Fruit fly (Drosophila melanogaster): ENCODE results near the gene Atg8a.

Atg8a gene

DNA sequence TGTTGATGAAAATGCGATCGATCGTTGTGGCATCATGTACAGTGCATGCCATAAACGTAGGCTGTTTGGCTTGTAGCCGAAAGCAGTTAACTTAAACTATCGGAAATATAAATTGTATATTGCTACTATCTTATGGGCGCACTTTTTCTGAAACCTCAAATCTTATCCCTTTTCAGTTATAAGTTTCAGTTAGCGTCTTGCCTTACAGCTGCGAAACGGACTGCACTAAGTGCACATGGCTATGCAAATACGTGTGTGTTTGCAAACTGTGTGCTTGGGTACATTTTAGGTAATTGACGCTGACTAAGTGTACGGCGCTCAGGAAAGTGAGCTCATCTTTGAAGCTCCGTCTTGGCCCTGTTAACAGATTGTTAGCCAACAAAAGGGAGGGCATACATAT lies 7.6 kb upstream of the Atg8a start:
- peak; percentile 17 for TF ChIP-seq Eip75B (GFP tag; optimal IDR thresholded peaks at IDR 0.05)
- peak; percentile 64 for TF ChIP-seq topi (GFP tag; optimal IDR thresholded peaks at IDR 0.05)
- TF ChIP-seq CG34406 (GFP tag; optimal IDR thresholded peaks at IDR 0.05) = peak; percentile 17
- TF ChIP-seq CG3032 (tag; optimal IDR thresholded peaks at IDR 0.05) = peak; percentile 21
- TF ChIP-seq CG15336 (GFP tag; IDR thresholded peaks at IDR 0.05) = peak; percentile 81
- no peak for TF ChIP-seq Hr38 (GFP tag; optimal IDR thresholded peaks at IDR 0.05)
- TF ChIP-seq Lpt (GFP tag; optimal IDR thresholded peaks at IDR 0.05) = peak; percentile 44
- peak; percentile 72 for TF ChIP-seq svp (GFP tag)
- TF ChIP-seq fd85E (GFP tag; optimal IDR thresholded peaks at IDR 0.05) = no peak
- TF ChIP-seq net (GFP tag; optimal IDR thresholded peaks at IDR 0.05) = peak; percentile 58
- TF ChIP-seq CG8119 (GFP tag; IDR thresholded peaks at IDR 0.05) = peak; percentile 74
- TF ChIP-seq Blimp-1 (GFP tag; optimal IDR thresholded peaks at IDR 0.05) = no peak
- no peak for TF ChIP-seq Eip93F (GFP tag; optimal IDR thresholded peaks at IDR 0.05)
- peak; percentile 53 for TF ChIP-seq achi (GFP tag; optimal IDR thresholded peaks at IDR 0.05)
- TF ChIP-seq CG11902 (GFP tag; optimal IDR thresholded peaks at IDR 0.05) = no peak
- no peak for TF ChIP-seq CG10669 (GFP tag; optimal IDR thresholded peaks at IDR 0.05)
- peak; percentile 44 for TF ChIP-seq dac (GFP tag; optimal IDR thresholded peaks at IDR 0.05)
- TF ChIP-seq CG8319 (GFP tag; optimal IDR thresholded peaks at IDR 0.05) = no peak
- peak; percentile 58 for TF ChIP-seq OdsH (GFP tag; optimal IDR thresholded peaks at IDR 0.05)
- TF ChIP-seq pdm3 (GFP tag; optimal IDR thresholded peaks at IDR 0.05) = peak; percentile 63
- peak; percentile 56 for TF ChIP-seq vri (GFP tag; optimal IDR thresholded peaks at IDR 0.05)
- peak; percentile 32 for TF ChIP-seq CG8632 (GFP tag; optimal IDR thresholded peaks at IDR 0.05)
- no peak for TF ChIP-seq CG9139 (GFP tag; optimal IDR thresholded peaks at IDR 0.05)
- TF ChIP-seq CG31627 (GFP tag; optimal IDR thresholded peaks at IDR 0.05) = peak; percentile 66
- TF ChIP-seq Hr4 (GFP tag; optimal IDR thresholded peaks at IDR 0.05) = peak; percentile 73
- peak; percentile 83 for TF ChIP-seq Eip78C (GFP tag)
- no peak for TF ChIP-seq CG6854 (GFP tag; optimal IDR thresholded peaks at IDR 0.05)
- peak; percentile 70 for TF ChIP-seq esn (GFP tag; optimal IDR thresholded peaks at IDR 0.05)
- peak; percentile 51 for TF ChIP-seq Sox14 (GFP tag; optimal IDR thresholded peaks at IDR 0.05)
- no peak for TF ChIP-seq fd59A (GFP tag; optimal IDR thresholded peaks at IDR 0.05)
- peak; percentile 54 for TF ChIP-seq fkh (GFP tag; optimal IDR thresholded peaks at IDR 0.05)
- TF ChIP-seq CG6163 (GFP tag; IDR thresholded peaks at IDR 0.05) = peak; percentile 72
- peak; percentile 75 for TF ChIP-seq CG32006 (GFP tag; optimal IDR thresholded peaks at IDR 0.05)
- peak; percentile 29 for TF ChIP-seq CG11762 (GFP tag; optimal IDR thresholded peaks at IDR 0.05; ENCODE audit: insufficient read depth)
- TF ChIP-seq CG6808 (GFP tag; optimal IDR thresholded peaks at IDR 0.05) = peak; percentile 10
- TF ChIP-seq Hr39 (GFP tag; optimal IDR thresholded peaks at IDR 0.05) = peak; percentile 73
- TF ChIP-seq CG4318 (GFP tag; optimal IDR thresholded peaks at IDR 0.05) = no peak
- TF ChIP-seq CG3919 (GFP tag; optimal IDR thresholded peaks at IDR 0.05) = peak; percentile 42
- no peak for TF ChIP-seq spab (GFP tag; optimal IDR thresholded peaks at IDR 0.05)
- no peak for TF ChIP-seq salr (GFP tag; optimal IDR thresholded peaks at IDR 0.05)
- TF ChIP-seq CG6276 (GFP tag; optimal IDR thresholded peaks at IDR 0.05) = peak; percentile 66
- no peak for TF ChIP-seq CG16779 (tag; optimal IDR thresholded peaks at IDR 0.05)
- no peak for TF ChIP-seq dsx (GFP tag; optimal IDR thresholded peaks at IDR 0.05; ENCODE audit: poor library complexity, severe bottlenecking)
- peak; percentile 48 for TF ChIP-seq CG11294 (GFP tag; IDR thresholded peaks at IDR 0.05)
- no peak for TF ChIP-seq CG1621 (tag; optimal IDR thresholded peaks at IDR 0.05)
- TF ChIP-seq CG10631 (GFP tag; optimal IDR thresholded peaks at IDR 0.05) = peak; percentile 38
- peak; percentile 39 for TF ChIP-seq CG6792 (GFP tag; optimal IDR thresholded peaks at IDR 0.05)
- peak; percentile 27 for TF ChIP-seq Ets96B (tag; optimal IDR thresholded peaks at IDR 0.05)
- TF ChIP-seq lz (GFP tag; optimal IDR thresholded peaks at IDR 0.05) = peak; percentile 54
- TF ChIP-seq Sox102F (GFP tag; optimal IDR thresholded peaks at IDR 0.05) = peak; percentile 58
- peak; percentile 72 for TF ChIP-seq Gug (GFP tag; IDR thresholded peaks at IDR 0.05)
- peak; percentile 31 for TF ChIP-seq CG7368 (GFP tag; optimal IDR thresholded peaks at IDR 0.05)
- peak; percentile 39 for TF ChIP-seq acj6 (GFP tag; optimal IDR thresholded peaks at IDR 0.05)
